Fruit fly (Drosophila melanogaster) whole organism, embryonic: ENCODE data around the gene CG18858.

Experiments used
- BEAF-32 ChIP-seq: fragments of 200-800 bp; sonication (Bioruptor generic); optimal IDR thresholded peaks from 3 replicates; lab custom pipeline; 2017; ENCODE audit warnings: missing biosample characterization, missing genetic modification characterization, mild to moderate bottlenecking, moderate library complexity, missing genetic modification reagents
- CG10147 ChIP-seq: fragments of 200-800 bp; sonication (Bioruptor generic); optimal IDR thresholded peaks from 2 replicates; lab custom pipeline; 2019; ENCODE audit warnings: missing biosample characterization, mild to moderate bottlenecking, missing genetic modification characterization, moderate library complexity
- CG10209 ChIP-seq: fragments of 200-800 bp; sonication (Bioruptor generic); optimal IDR thresholded peaks from 3 replicates; lab custom pipeline; 2017; ENCODE audit warnings: missing biosample characterization, mild to moderate bottlenecking, missing genetic modification characterization, missing genetic modification reagents
- CG10274 ChIP-seq: fragments of 200-800 bp; sonication (Bioruptor generic); optimal IDR thresholded peaks from 3 replicates; lab custom pipeline; 2017; ENCODE audit warnings: missing biosample characterization, mild to moderate bottlenecking, missing genetic modification characterization
- CG13296 ChIP-seq: fragments of 200-800 bp; sonication (Bioruptor generic); optimal IDR thresholded peaks from 3 replicates; lab custom pipeline; 2018; ENCODE audit warnings: missing biosample characterization, mild to moderate bottlenecking, missing genetic modification characterization
- CG14050 ChIP-seq: fragments of 200-800 bp; sonication (Bioruptor generic); IDR thresholded peaks from 3 replicates; pipeline ENCODE4 v1.3.6; 2022; ENCODE audit warnings: missing biosample characterization, missing genetic modification characterization
- CG1529 ChIP-seq: fragments of 200-800 bp; sonication (Bioruptor generic); optimal IDR thresholded peaks from 3 replicates; lab custom pipeline; 2018; ENCODE audit warnings: missing biosample characterization, missing genetic modification characterization
- CG16779 ChIP-seq: fragments of 200-800 bp; sonication (Bioruptor generic); IDR thresholded peaks from 2 replicates; pipeline ENCODE4 v1.3.6; 2022; ENCODE audit warnings: missing biosample characterization, missing genetic modification characterization
- CG17359 ChIP-seq: fragments of 200-800 bp; sonication (Bioruptor generic); optimal IDR thresholded peaks from 3 replicates; lab custom pipeline; 2018; ENCODE audit warnings: missing biosample characterization, mild to moderate bottlenecking, missing genetic modification characterization, moderate library complexity
- CG17361 ChIP-seq: fragments of 200-800 bp; sonication (Bioruptor generic); IDR thresholded peaks from 3 replicates; pipeline ENCODE4 v1.3.6; 2022; ENCODE audit warnings: missing biosample characterization, missing genetic modification characterization
- CG32772 ChIP-seq: fragments of 200-800 bp; sonication (Bioruptor generic); IDR thresholded peaks from 2 replicates; pipeline ENCODE4 v1.3.6; 2022; ENCODE audit warnings: missing biosample characterization, missing genetic modification characterization
- CG6683 ChIP-seq: fragments of 200-800 bp; sonication (Bioruptor generic); optimal IDR thresholded peaks from 2 replicates; lab custom pipeline; 2017; ENCODE audit warnings: missing biosample characterization, mild to moderate bottlenecking, missing genetic modification characterization, missing genetic modification reagents
- CG7839 ChIP-seq: fragments of 200-800 bp; sonication (Bioruptor generic); optimal IDR thresholded peaks from 3 replicates; lab custom pipeline; 2018; ENCODE audit warnings: missing biosample characterization, mild to moderate bottlenecking, missing genetic modification characterization, moderate library complexity
- CG9215 ChIP-seq: fragments of 200-800 bp; sonication (Bioruptor generic); IDR thresholded peaks from 2 replicates; pipeline ENCODE4 v1.3.6; 2022; ENCODE audit warnings: missing biosample characterization, missing genetic modification characterization
- CG9727 ChIP-seq: fragments of 200-800 bp; sonication (Bioruptor generic); optimal IDR thresholded peaks from 3 replicates; lab custom pipeline; 2017; ENCODE audit warnings: missing biosample characterization, mild to moderate bottlenecking, missing genetic modification characterization
- CG9876 ChIP-seq: fragments of 200-800 bp; sonication (Bioruptor generic); optimal IDR thresholded peaks from 2 replicates; lab custom pipeline; 2016; ENCODE audit warnings: missing biosample characterization, missing genetic modification characterization
- CG9932 ChIP-seq: fragments of 200-800 bp; sonication (Bioruptor generic); IDR thresholded peaks from 2 replicates; pipeline ENCODE4 v1.3.6; 2022; ENCODE audit warnings: missing biosample characterization, missing genetic modification characterization
- Doc2 ChIP-seq: fragments of 200-800 bp; sonication (Bioruptor generic); IDR thresholded peaks from 2 replicates; pipeline ENCODE4 v1.3.6; 2022; ENCODE audit warnings: missing biosample characterization, missing genetic modification characterization
- E2f2 ChIP-seq: fragments of 200-800 bp; sonication (Bioruptor generic); IDR thresholded peaks from 2 replicates; pipeline ENCODE4 v1.3.6; 2022; ENCODE audit warnings: missing biosample characterization, missing genetic modification characterization
- Eip74EF ChIP-seq, 2 experiments: fragments of 200-800 bp in 1 of 2; fragments of >200 bp in 1 of 2; sonication (Bioruptor generic) in 1 of 2; optimal IDR thresholded peaks; 2 replicates each; lab custom pipeline; 2017 to 2019; ENCODE audit warnings: missing biosample characterization in 2 of 2, missing genetic modification characterization in 2 of 2, mild to moderate bottlenecking in 1 of 2, moderate library complexity in 1 of 2
- HHEX ChIP-seq: fragments of 200-800 bp; sonication (Bioruptor generic); optimal IDR thresholded peaks from 3 replicates; lab custom pipeline; 2017; ENCODE audit warnings: missing biosample characterization, mild to moderate bottlenecking, missing genetic modification characterization, missing genetic modification reagents
- Mrtf ChIP-seq: fragments of 200-800 bp; sonication (Bioruptor generic); IDR thresholded peaks from 3 replicates; pipeline ENCODE4 v1.3.6; 2022; ENCODE audit warnings: missing biosample characterization, missing genetic modification characterization
- NK7.1 ChIP-seq: fragments of 200-800 bp; sonication (Bioruptor generic); optimal IDR thresholded peaks from 3 replicates; lab custom pipeline; 2016; ENCODE audit warnings: missing biosample characterization, missing genetic modification characterization
- Opbp ChIP-seq: fragments of 200-800 bp; sonication (Bioruptor generic); IDR thresholded peaks from 3 replicates; pipeline ENCODE4 v1.3.6; 2022; ENCODE audit warnings: missing biosample characterization, missing genetic modification characterization; ENCODE audit not compliant: partially characterized antibody
- Trl ChIP-seq, 3 experiments: fragments of >200 bp in 2 of 3; fragments of 200-800 bp in 1 of 3; sonication (Bioruptor generic) in 1 of 3; optimal IDR thresholded peaks; 2 replicates in 1 of 3; 3 replicates in 2 of 3; lab custom pipeline; 2016 to 2017; ENCODE audit warnings: missing biosample characterization in 1 of 3, missing genetic modification characterization in 1 of 3
- Xbp1 ChIP-seq: fragments of 200-800 bp; sonication (Bioruptor generic); optimal IDR thresholded peaks from 3 replicates; lab custom pipeline; 2016; ENCODE audit warnings: missing biosample characterization, mild to moderate bottlenecking, missing genetic modification characterization
- amos ChIP-seq: fragments of 200-800 bp; sonication (Bioruptor generic); IDR thresholded peaks from 2 replicates; pipeline ENCODE4 v1.3.6; 2022; ENCODE audit warnings: missing biosample characterization, missing genetic modification characterization; ENCODE audit not compliant: partially characterized antibody
- ara ChIP-seq: fragments of 200-800 bp; sonication (Bioruptor generic); IDR thresholded peaks from 2 replicates; pipeline ENCODE4 v1.3.6; 2022; ENCODE audit warnings: missing biosample characterization, missing genetic modification characterization
- bbx ChIP-seq: fragments of 200-800 bp; sonication (Bioruptor generic); IDR thresholded peaks from 2 replicates; pipeline ENCODE4 v1.3.6; 2022; ENCODE audit warnings: missing biosample characterization, missing genetic modification characterization; ENCODE audit not compliant: partially characterized antibody
- corto ChIP-seq: fragments of 200-800 bp; sonication (Bioruptor generic); optimal IDR thresholded peaks from 2 replicates; lab custom pipeline; 2016; ENCODE audit warnings: missing biosample characterization, mild to moderate bottlenecking, missing genetic modification characterization, moderate library complexity
- dmrt11E ChIP-seq: fragments of 200-800 bp; sonication (Bioruptor generic); optimal IDR thresholded peaks from 3 replicates; lab custom pipeline; 2018; ENCODE audit warnings: missing biosample characterization, mild to moderate bottlenecking, missing genetic modification characterization, moderate library complexity
- eve ChIP-seq, 2 experiments: fragments of >200 bp; optimal IDR thresholded peaks; 2 replicates each; lab custom pipeline; 2017; ENCODE audit warnings: missing biosample characterization in 2 of 2, missing genetic modification characterization in 2 of 2
- gcm2 ChIP-seq: fragments of 200-800 bp; sonication (Bioruptor generic); optimal IDR thresholded peaks from 2 replicates; lab custom pipeline; 2016; ENCODE audit warnings: missing biosample characterization, missing genetic modification characterization
- hkb ChIP-seq, 2 experiments: fragments of 200-800 bp in 1 of 2; fragments of >200 bp in 1 of 2; sonication (Bioruptor generic) in 1 of 2; IDR thresholded peaks in 1 of 2; optimal IDR thresholded peaks in 1 of 2; 2 replicates each; pipeline versions ENCODE4 v1.3.6 to Lab custom; 2017 to 2022; ENCODE audit warnings: missing biosample characterization in 1 of 2, missing genetic modification characterization in 1 of 2
- knrl ChIP-seq: fragments of 200-800 bp; sonication (Bioruptor generic); IDR thresholded peaks from 3 replicates; pipeline ENCODE4 v1.3.6; 2022; ENCODE audit warnings: missing biosample characterization, missing genetic modification characterization; ENCODE audit not compliant: partially characterized antibody
- lilli ChIP-seq: fragments of 200-800 bp; sonication (Bioruptor generic); optimal IDR thresholded peaks from 3 replicates; lab custom pipeline; 2016; ENCODE audit warnings: missing biosample characterization, missing genetic modification characterization
- nau ChIP-seq: fragments of 200-800 bp; sonication (Bioruptor generic); optimal IDR thresholded peaks from 3 replicates; lab custom pipeline; 2017; ENCODE audit warnings: missing biosample characterization, mild to moderate bottlenecking, missing genetic modification characterization, missing genetic modification reagents
- nmo ChIP-seq: fragments of 200-800 bp; sonication (Bioruptor generic); optimal IDR thresholded peaks from 2 replicates; lab custom pipeline; 2018; ENCODE audit warnings: missing biosample characterization, mild to moderate bottlenecking, missing genetic modification characterization, moderate library complexity
- odd ChIP-seq: fragments of 200-800 bp; sonication (Bioruptor generic); optimal IDR thresholded peaks from 2 replicates; lab custom pipeline; 2017; ENCODE audit warnings: missing biosample characterization, mild to moderate bottlenecking, missing genetic modification characterization
- onecut ChIP-seq: fragments of 200-800 bp; sonication (Bioruptor generic); IDR thresholded peaks from 2 replicates; pipeline ENCODE4 v1.3.6; 2022; ENCODE audit warnings: missing biosample characterization, missing genetic modification characterization
- org-1 ChIP-seq: fragments of 200-800 bp; sonication (Bioruptor generic); optimal IDR thresholded peaks from 2 replicates; lab custom pipeline; 2017; ENCODE audit warnings: missing biosample characterization, missing genetic modification characterization
- pan ChIP-seq, 4 experiments: fragments of >200 bp in 3 of 4; fragments of 200-800 bp in 1 of 4; sonication (Bioruptor generic) in 1 of 4; optimal IDR thresholded peaks in 3 of 4; IDR thresholded peaks in 1 of 4; 2 replicates each; pipeline versions ENCODE4 v1.3.6 to Lab custom; 2017 to 2022; ENCODE audit warnings: missing biosample characterization in 2 of 4, missing genetic modification characterization in 2 of 4, mixed read lengths in 1 of 4
- peb ChIP-seq: fragments of 200-800 bp; sonication (Bioruptor generic); IDR thresholded peaks from 2 replicates; pipeline ENCODE4 v1.3.6; 2022; ENCODE audit warnings: missing biosample characterization, missing genetic modification characterization
- phol ChIP-seq: fragments of 200-800 bp; sonication (Bioruptor generic); optimal IDR thresholded peaks from 3 replicates; lab custom pipeline; 2018; ENCODE audit warnings: missing biosample characterization, mild to moderate bottlenecking, missing genetic modification characterization, moderate library complexity
- stc ChIP-seq: fragments of 200-800 bp; sonication (Bioruptor generic); IDR thresholded peaks from 2 replicates; pipeline ENCODE4 v1.3.6; 2022; ENCODE audit warnings: missing biosample characterization, missing genetic modification characterization
- vnd ChIP-seq: fragments of 200-800 bp; sonication (Bioruptor generic); IDR thresholded peaks from 3 replicates; pipeline ENCODE4 v1.3.6; 2022; ENCODE audit warnings: missing biosample characterization, missing genetic modification characterization; ENCODE audit not compliant: partially characterized antibody
- zfh1 ChIP-seq: fragments of 200-800 bp; sonication (Bioruptor generic); IDR thresholded peaks from 3 replicates; pipeline ENCODE4 v1.3.6; 2022; ENCODE audit warnings: missing biosample characterization, missing genetic modification characterization

The CG18858 gene

DNA sequence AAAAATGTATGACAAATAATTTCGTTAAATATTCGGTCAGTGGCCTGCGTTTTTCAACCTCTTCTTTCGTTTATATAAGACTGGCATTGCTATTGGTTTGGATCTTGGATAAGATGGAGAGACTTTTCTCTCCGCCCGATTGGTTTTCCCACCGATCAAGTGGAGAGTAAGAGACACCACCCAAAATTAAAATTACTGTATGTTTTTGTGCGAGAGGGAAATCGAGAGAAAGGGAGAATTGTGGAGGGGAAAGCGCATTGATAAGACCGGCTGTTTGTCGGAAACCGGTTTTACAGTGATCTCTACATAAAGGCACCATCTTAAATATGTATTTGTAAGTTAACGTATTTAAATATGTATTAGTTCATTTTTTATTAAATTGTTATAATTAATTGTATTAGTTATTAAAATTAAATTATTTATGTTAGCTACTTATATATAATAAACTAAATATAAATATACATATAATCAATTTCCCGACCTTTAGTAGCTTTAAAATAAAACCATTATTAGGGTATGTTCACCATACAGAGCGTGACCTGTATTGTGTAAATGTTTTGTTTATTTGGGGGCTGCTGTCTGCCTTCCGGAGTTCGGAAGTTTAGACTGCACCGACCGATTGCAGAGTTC lies 35.7 kb upstream of the CG18858 start, which contains the start of gene CG34007 (continued):
- TF ChIP-seq CG9215 (GFP tag; lab: Robert Waterston, UW) = 0 out of 2 replicates have a peak, but pooled peaks have one; percentile 14
- TF ChIP-seq Mrtf (GFP tag; lab: Robert Waterston, UW) = peak; percentile 59; the same call in 2 of the 3 replicates
- peak; percentile 76 for TF ChIP-seq CG1529 (GFP tag; lab: Kevin White, UChicago)
- no peak for TF ChIP-seq amos (GFP tag; lab: Robert Waterston, UW)
- TF ChIP-seq CG14050 (GFP tag; lab: Robert Waterston, UW) = no peak
- peak; percentile 78 for TF ChIP-seq zfh1 (GFP tag; lab: Robert Waterston, UW)
- TF ChIP-seq CG9727 (GFP tag; lab: Kevin White, UChicago) = peak; percentile 85
- TF ChIP-seq CG13296 (GFP tag; lab: Kevin White, UChicago) = peak; percentile 58
- TF ChIP-seq HHEX (GFP tag; lab: Kevin White, UChicago) = peak; percentile 47
- peak; percentile 97 for TF ChIP-seq dmrt11E (tag; lab: Kevin White, UChicago)
- TF ChIP-seq CG17359 (tag; lab: Kevin White, UChicago) = peak; percentile 74
- peak; percentile 90 for TF ChIP-seq phol
- TF ChIP-seq gcm2 (GFP tag; lab: Kevin White, UChicago) = no peak
- no peak for TF ChIP-seq Doc2 (GFP tag; lab: Robert Waterston, UW)
- no peak; the same call in 1 of the 2 replicates for TF ChIP-seq peb
- no peak for TF ChIP-seq vnd (GFP tag; lab: Robert Waterston, UW)
- peak; percentile 72 for TF ChIP-seq Xbp1 (GFP tag; lab: Kevin White, UChicago)
- TF ChIP-seq org-1 (GFP tag; lab: Kevin White, UChicago) = peak; percentile 53
- no peak for TF ChIP-seq eve (GFP tag; optimal IDR thresholded peaks at IDR 0.05; lab: Kevin White, UChicago)
- TF ChIP-seq hkb (optimal IDR thresholded peaks at IDR 0.05; lab: Kevin White, UChicago) = no peak
- TF ChIP-seq hkb (GFP tag; IDR thresholded peaks at IDR 0.05; lab: Robert Waterston, UW) = peak; percentile 76
- no peak for TF ChIP-seq BEAF-32
- TF ChIP-seq corto (GFP tag; lab: Kevin White, UChicago) = no peak
- peak; percentile 22 to 76 for TF ChIP-seq Trl (optimal IDR thresholded peaks at IDR 0.05; lab: Kevin White, UChicago)
- no peak for TF ChIP-seq Trl (GFP tag; optimal IDR thresholded peaks at IDR 0.05; lab: Kevin White, UChicago)
- peak; percentile 42 for TF ChIP-seq CG6683 (GFP tag; lab: Kevin White, UChicago)
- peak in 1 of 2 experiments; percentile 91 for TF ChIP-seq Eip74EF (GFP tag; optimal IDR thresholded peaks at IDR 0.05; lab: Kevin White, UChicago)
- TF ChIP-seq pan (optimal IDR thresholded peaks at IDR 0.05; lab: Kevin White, UChicago) = no peak
- TF ChIP-seq pan (GFP tag; optimal IDR thresholded peaks at IDR 0.05 in 1 of 2, IDR thresholded peaks at IDR 0.05 in 1 of 2) = peak in 1 of 2 experiments; percentile 72
- TF ChIP-seq CG17361 (GFP tag; lab: Robert Waterston, UW) = peak; percentile 94
- TF ChIP-seq CG10274 (GFP tag; lab: Kevin White, UChicago) = no peak
- peak; percentile 25; the same call in 1 of the 2 replicates for TF ChIP-seq stc (GFP tag; lab: Robert Waterston, UW)
- TF ChIP-seq CG7839 (tag; lab: Kevin White, UChicago) = peak; percentile 93
- peak; percentile 35; the same call in 1 of the 3 replicates for TF ChIP-seq Opbp
- no peak for TF ChIP-seq nau (GFP tag; lab: Kevin White, UChicago)
- no peak for TF ChIP-seq lilli (GFP tag; lab: Kevin White, UChicago)
- 0 out of 2 replicates have a peak, but pooled peaks have one; percentile 10 for TF ChIP-seq CG9932 (GFP tag; lab: Robert Waterston, UW)
- peak; percentile 97 for TF ChIP-seq nmo (GFP tag; lab: Kevin White, UChicago)
- peak; percentile 81 for TF ChIP-seq odd (GFP tag; lab: Kevin White, UChicago)
- TF ChIP-seq CG32772 = peak; percentile 75
- TF ChIP-seq ara (GFP tag; lab: Robert Waterston, UW) = peak; percentile 68; the same call in 1 of the 2 replicates
- TF ChIP-seq CG10209 (GFP tag; lab: Kevin White, UChicago) = peak; percentile 76
- peak; percentile 40; the same call in 1 of the 2 replicates for TF ChIP-seq E2f2 (GFP tag; lab: Robert Waterston, UW)
- TF ChIP-seq knrl (GFP tag; lab: Robert Waterston, UW) = no peak
- TF ChIP-seq bbx (GFP tag; lab: Robert Waterston, UW) = no peak
- TF ChIP-seq CG9876 = no peak
- peak; percentile 72 for TF ChIP-seq CG10147
- peak; percentile 69 for TF ChIP-seq onecut (GFP tag; lab: Robert Waterston, UW)
- TF ChIP-seq NK7.1 (GFP tag; lab: Kevin White, UChicago) = no peak
- TF ChIP-seq CG16779 = no peak
